Fruit fly (Drosophila melanogaster) S2 (cell line): ENCODE results near the gene danr.

Experiments
- CG8478 ChIP-seq: fragments of >200 bp; optimal IDR thresholded peaks from 2 replicates; lab custom pipeline; 2018
- CTCF ChIP-seq, 2 experiments: fragments of >200 bp; optimal IDR thresholded peaks; 2 replicates each; lab custom pipeline; 2018

- TF ChIP-seq CG8478 (lab: Kevin White, UChicago) (no peak), CTCF (optimal IDR thresholded peaks at IDR 0.05; lab: Kevin White, UChicago) (no peak)
These were observed 38.6 kb downstream of the danr start for dm6 chr3R:25176517-25176916.
